Worm (Caenorhabditis elegans) whole organism, L4 larva: ENCODE results near the gene fipr-7.

ENCODE experiments used
- T20F7.1 ChIP-seq: fragments of 200-800 bp; sonication (Bioruptor generic); optimal IDR thresholded peaks from 2 replicates; lab custom pipeline; 2018; ENCODE audit warnings: mild to moderate bottlenecking, missing genetic modification characterization, missing compliant biosample characterization
- attf-4 ChIP-seq: sonication (generic microtip); optimal IDR thresholded peaks from 3 replicates; lab custom pipeline; 2017; ENCODE audit warnings: missing biosample characterization, missing genetic modification characterization
- dpl-1 ChIP-seq: fragments of 150-350 bp; optimal IDR thresholded peaks from 2 replicates; lab custom pipeline; 2014; ENCODE audit warnings: missing biosample characterization, missing genetic modification reagents, missing genetic modification characterization
- fkh-10 ChIP-seq: fragments of 150-350 bp; optimal IDR thresholded peaks from 2 replicates; lab custom pipeline; 2014; ENCODE audit warnings: missing biosample characterization, missing genetic modification reagents, missing genetic modification characterization
- lin-39 ChIP-seq: fragments of 150-350 bp; optimal IDR thresholded peaks from 2 replicates; lab custom pipeline; 2014; ENCODE audit warnings: missing biosample characterization, missing genetic modification reagents, missing genetic modification characterization
- pha-4 ChIP-seq, 2 experiments: fragments of 150-350 bp in 1 of 2; fragments of 200-800 bp in 1 of 2; sonication (Bioruptor generic) in 1 of 2; IDR thresholded peaks in 1 of 2; optimal IDR thresholded peaks in 1 of 2; 2 replicates each; pipeline versions ENCODE4 v1.3.6 to Lab custom; 2014 to 2022; ENCODE audit warnings: missing genetic modification characterization in 2 of 2, missing genetic modification reagents in 2 of 2, missing biosample characterization in 1 of 2, missing compliant biosample characterization in 1 of 2
- snpc-1.2 ChIP-seq: fragments of 200-800 bp; sonication (Bioruptor generic); IDR thresholded peaks from 2 replicates; pipeline ENCODE4 v1.3.6; 2022; ENCODE audit warnings: missing genetic modification reagents, missing genetic modification characterization, missing compliant biosample characterization
- unc-130 ChIP-seq: sonication (generic microtip); optimal IDR thresholded peaks from 2 replicates; lab custom pipeline; 2016; ENCODE audit warnings: missing genetic modification reagents, missing genetic modification characterization, missing compliant biosample characterization
- unc-62 ChIP-seq, 3 experiments: fragments of 150-350 bp in 1 of 3; sonication (generic microtip); optimal IDR thresholded peaks in 2 of 3; peaks in 1 of 3; 1 replicate in 1 of 3; 2 replicates in 2 of 3; lab custom pipeline; 2014 to 2017; ENCODE audit warnings: missing biosample characterization in 3 of 3, missing genetic modification characterization in 3 of 3, missing genetic modification reagents in 3 of 3, missing genotype in 1 of 3
- zag-1 ChIP-seq: fragments of 150-350 bp; optimal IDR thresholded peaks from 2 replicates; lab custom pipeline; 2014; ENCODE audit warnings: missing biosample characterization, missing genetic modification characterization

- TF ChIP-seq pha-4 (GFP tag; IDR thresholded peaks at IDR 0.05; lab: Robert Waterston, UW) (no peak), pha-4 (tag; optimal IDR thresholded peaks at IDR 0.05; lab: Kevin White, UChicago) (no peak), dpl-1 (GFP tag; lab: Kevin White, UChicago) (no peak), T20F7.1 (no peak), fkh-10 (GFP tag; lab: Kevin White, UChicago) (no peak), snpc-1.2 (GFP tag; lab: Robert Waterston, UW) (no peak), unc-62 (GFP tag; optimal IDR thresholded peaks at IDR 0.05 in 1 of 2; lab: Kevin White, UChicago) (no peak), unc-62 (tag; optimal IDR thresholded peaks at IDR 0.05; lab: Kevin White, UChicago) (no peak), unc-130 (GFP tag; lab: Kevin White, UChicago) (no peak), lin-39 (no peak), zag-1 (tag; lab: Kevin White, UChicago) (no peak), attf-4 (tag; lab: Kevin White, UChicago) (no peak)
Observed at ce11 chrV:10190081-10190556, 39.5 kb upstream of the fipr-7 start, which contains the start of gene ZK856.5.
